Fruit fly (Drosophila melanogaster) whole organism, embryonic: ENCODE data around the gene Atpalpha.
A peak's percentile ranks its signal among the peaks of the same experiment; 100 is the strongest.

Experiments
- Adf1 ChIP-seq: fragments of 200-800 bp; sonication (Bioruptor generic); IDR thresholded peaks from 2 replicates; pipeline ENCODE4 v1.3.6; 2022; ENCODE audit warnings: missing biosample characterization, missing genetic modification characterization
- Asciz ChIP-seq: fragments of 200-800 bp; sonication (Bioruptor generic); optimal IDR thresholded peaks from 2 replicates; lab custom pipeline; 2017; ENCODE audit warnings: missing biosample characterization, mild to moderate bottlenecking, missing genetic modification characterization, missing genetic modification reagents
- CG10147 ChIP-seq: fragments of 200-800 bp; sonication (Bioruptor generic); optimal IDR thresholded peaks from 2 replicates; lab custom pipeline; 2019; ENCODE audit warnings: missing biosample characterization, mild to moderate bottlenecking, missing genetic modification characterization, moderate library complexity
- CG10321 ChIP-seq: fragments of 200-800 bp; sonication (Bioruptor generic); IDR thresholded peaks from 2 replicates; pipeline ENCODE4 v1.3.6; 2022; ENCODE audit warnings: missing biosample characterization, missing genetic modification characterization
- CG11247 ChIP-seq: fragments of 200-800 bp; sonication (Bioruptor generic); IDR thresholded peaks from 2 replicates; pipeline ENCODE4 v1.3.6; 2022; ENCODE audit warnings: missing biosample characterization, missing genetic modification characterization
- CG11696 ChIP-seq: fragments of 200-800 bp; sonication (Bioruptor generic); IDR thresholded peaks from 2 replicates; pipeline ENCODE4 v1.3.6; 2022; ENCODE audit warnings: missing biosample characterization, missing genetic modification characterization
- CG12236 ChIP-seq: fragments of 200-800 bp; sonication (Bioruptor generic); optimal IDR thresholded peaks from 2 replicates; lab custom pipeline; 2016; ENCODE audit warnings: missing biosample characterization, missing genetic modification characterization
- CG13123 ChIP-seq: fragments of 200-800 bp; sonication (Bioruptor generic); optimal IDR thresholded peaks from 2 replicates; lab custom pipeline; 2016; ENCODE audit warnings: missing biosample characterization, missing genetic modification characterization
- CG14014 ChIP-seq: fragments of 200-800 bp; sonication (Bioruptor generic); IDR thresholded peaks from 2 replicates; pipeline ENCODE4 v1.3.6; 2022; ENCODE audit warnings: missing biosample characterization, missing genetic modification characterization
- CG15011 ChIP-seq: fragments of 200-800 bp; sonication (Bioruptor generic); optimal IDR thresholded peaks from 3 replicates; lab custom pipeline; 2018; ENCODE audit warnings: missing biosample characterization, mild to moderate bottlenecking, missing genetic modification characterization
- CG15514 ChIP-seq: fragments of 200-800 bp; sonication (Bioruptor generic); optimal IDR thresholded peaks from 3 replicates; lab custom pipeline; 2017; ENCODE audit warnings: missing biosample characterization, missing genetic modification characterization, mild to moderate bottlenecking, moderate library complexity, missing genetic modification reagents
- CG2129 ChIP-seq: fragments of 200-800 bp; sonication (Bioruptor generic); IDR thresholded peaks from 2 replicates; pipeline ENCODE4 v1.3.6; 2022; ENCODE audit warnings: missing biosample characterization, missing genetic modification characterization; ENCODE audit not compliant: partially characterized antibody
- CG3163 ChIP-seq: fragments of 200-800 bp; sonication (Bioruptor generic); optimal IDR thresholded peaks from 3 replicates; lab custom pipeline; 2016; ENCODE audit warnings: missing biosample characterization, missing genetic modification characterization
- CG4328 ChIP-seq: fragments of 200-800 bp; sonication (Bioruptor generic); optimal IDR thresholded peaks from 3 replicates; lab custom pipeline; 2017; ENCODE audit warnings: missing biosample characterization, missing genetic modification reagents, missing genetic modification characterization
- CG43689 ChIP-seq: fragments of 200-800 bp; sonication (Bioruptor generic); IDR thresholded peaks from 2 replicates; pipeline ENCODE4 v1.3.6; 2022; ENCODE audit warnings: missing biosample characterization, missing genetic modification characterization
- CG4820 ChIP-seq: fragments of 200-800 bp; sonication (Bioruptor generic); optimal IDR thresholded peaks from 3 replicates; lab custom pipeline; 2016; ENCODE audit warnings: missing biosample characterization, missing genetic modification characterization
- CG5953 ChIP-seq: fragments of 200-800 bp; sonication (Bioruptor generic); IDR thresholded peaks from 2 replicates; pipeline ENCODE4 v1.3.6; 2022; ENCODE audit warnings: missing biosample characterization, missing genetic modification characterization
- CG6272 ChIP-seq: fragments of 200-800 bp; sonication (Bioruptor generic); IDR thresholded peaks from 2 replicates; pipeline ENCODE4 v1.3.6; 2022; ENCODE audit warnings: missing biosample characterization, missing genetic modification characterization
- CG6854 ChIP-seq: fragments of 200-800 bp; sonication (Bioruptor generic); optimal IDR thresholded peaks from 3 replicates; lab custom pipeline; 2017; ENCODE audit warnings: missing biosample characterization, mild to moderate bottlenecking, missing genetic modification characterization
- CG7839 ChIP-seq: fragments of 200-800 bp; sonication (Bioruptor generic); optimal IDR thresholded peaks from 3 replicates; lab custom pipeline; 2018; ENCODE audit warnings: missing biosample characterization, mild to moderate bottlenecking, missing genetic modification characterization, moderate library complexity
- CG7963 ChIP-seq: fragments of 200-800 bp; sonication (Bioruptor generic); IDR thresholded peaks from 3 replicates; pipeline ENCODE4 v1.3.6; 2022; ENCODE audit warnings: missing biosample characterization, missing genetic modification characterization; ENCODE audit not compliant: partially characterized antibody
- CG9437 ChIP-seq: fragments of 200-800 bp; sonication (Bioruptor generic); optimal IDR thresholded peaks from 2 replicates; lab custom pipeline; 2018; ENCODE audit warnings: missing biosample characterization, mild to moderate bottlenecking, missing genetic modification characterization
- Dbx ChIP-seq: fragments of 200-800 bp; sonication (Bioruptor generic); IDR thresholded peaks from 3 replicates; pipeline ENCODE4 v1.3.6; 2022; ENCODE audit warnings: missing biosample characterization, missing genetic modification characterization
- Dp ChIP-seq: fragments of 200-800 bp; sonication (Bioruptor generic); optimal IDR thresholded peaks from 2 replicates; lab custom pipeline; 2018; ENCODE audit warnings: missing biosample characterization, mild to moderate bottlenecking, missing genetic modification characterization, moderate library complexity
- Dref ChIP-seq: fragments of 200-800 bp; sonication (Bioruptor generic); IDR thresholded peaks from 2 replicates; pipeline ENCODE4 v1.3.6; 2022; ENCODE audit warnings: missing biosample characterization, missing genetic modification characterization
- ERR ChIP-seq: fragments of 200-800 bp; sonication (Bioruptor generic); optimal IDR thresholded peaks from 2 replicates; lab custom pipeline; 2016; ENCODE audit warnings: missing biosample characterization, missing genetic modification characterization
- HLH4C ChIP-seq: fragments of 200-800 bp; sonication (Bioruptor generic); IDR thresholded peaks from 3 replicates; pipeline ENCODE4 v1.3.6; 2022; ENCODE audit warnings: missing biosample characterization, missing genetic modification characterization; ENCODE audit not compliant: partially characterized antibody
- Mad ChIP-seq: fragments of 200-800 bp; sonication (Bioruptor generic); optimal IDR thresholded peaks from 2 replicates; lab custom pipeline; 2016; ENCODE audit warnings: missing biosample characterization, missing genetic modification characterization
- NK7.1 ChIP-seq: fragments of 200-800 bp; sonication (Bioruptor generic); optimal IDR thresholded peaks from 3 replicates; lab custom pipeline; 2016; ENCODE audit warnings: missing biosample characterization, missing genetic modification characterization
- Nf-YA ChIP-seq: fragments of 200-800 bp; sonication (Bioruptor generic); IDR thresholded peaks from 2 replicates; pipeline ENCODE4 v1.3.6; 2022; ENCODE audit warnings: missing biosample characterization, missing genetic modification characterization
- Six4 ChIP-seq: fragments of 200-800 bp; sonication (Bioruptor generic); optimal IDR thresholded peaks from 2 replicates; lab custom pipeline; 2016; ENCODE audit warnings: missing biosample characterization, missing genetic modification characterization
- Stat92E ChIP-seq, 3 experiments: fragments of >200 bp in 2 of 3; fragments of 200-800 bp in 1 of 3; sonication (Bioruptor generic) in 1 of 3; optimal IDR thresholded peaks; 2 replicates each; lab custom pipeline; 2017 to 2019; ENCODE audit warnings: missing biosample characterization in 3 of 3, missing genetic modification characterization in 3 of 3, mild to moderate bottlenecking in 1 of 3, moderate library complexity in 1 of 3
- TFAM ChIP-seq: fragments of 200-800 bp; sonication (Bioruptor generic); optimal IDR thresholded peaks from 2 replicates; lab custom pipeline; 2017; ENCODE audit warnings: missing biosample characterization, missing genetic modification characterization, inconsistent platforms
- Taf1 ChIP-seq: fragments of 200-800 bp; sonication (Bioruptor generic); IDR thresholded peaks from 2 replicates; pipeline ENCODE4 v1.3.6; 2022; ENCODE audit warnings: missing biosample characterization, missing genetic modification characterization
- Trl ChIP-seq, 3 experiments: fragments of >200 bp in 2 of 3; fragments of 200-800 bp in 1 of 3; sonication (Bioruptor generic) in 1 of 3; optimal IDR thresholded peaks; 2 replicates in 1 of 3; 3 replicates in 2 of 3; lab custom pipeline; 2016 to 2017; ENCODE audit warnings: missing biosample characterization in 1 of 3, missing genetic modification characterization in 1 of 3
- aop ChIP-seq: fragments of 200-800 bp; sonication (Bioruptor generic); IDR thresholded peaks from 2 replicates; pipeline ENCODE4 v1.3.6; 2022; ENCODE audit warnings: missing biosample characterization, missing genetic modification characterization
- ara ChIP-seq: fragments of 200-800 bp; sonication (Bioruptor generic); IDR thresholded peaks from 2 replicates; pipeline ENCODE4 v1.3.6; 2022; ENCODE audit warnings: missing biosample characterization, missing genetic modification characterization
- btn ChIP-seq: fragments of 200-800 bp; sonication (Bioruptor generic); optimal IDR thresholded peaks from 2 replicates; lab custom pipeline; 2016; ENCODE audit warnings: missing biosample characterization, missing genetic modification characterization
- caup ChIP-seq: fragments of 200-800 bp; sonication (Bioruptor generic); optimal IDR thresholded peaks from 3 replicates; lab custom pipeline; 2017; ENCODE audit warnings: missing biosample characterization, mild to moderate bottlenecking, missing genetic modification characterization, moderate library complexity; ENCODE audit not compliant: severe bottlenecking
- cg ChIP-seq: fragments of 200-800 bp; sonication (Bioruptor generic); optimal IDR thresholded peaks from 3 replicates; lab custom pipeline; 2019; ENCODE audit warnings: missing biosample characterization, mild to moderate bottlenecking, missing genetic modification characterization, moderate library complexity
- chinmo ChIP-seq: fragments of 200-800 bp; sonication (Bioruptor generic); IDR thresholded peaks from 4 replicates; pipeline ENCODE4 v1.3.6; 2022; ENCODE audit warnings: missing biosample characterization, missing genetic modification characterization; ENCODE audit not compliant: partially characterized antibody
- en ChIP-seq: fragments of 200-800 bp; sonication (Bioruptor generic); optimal IDR thresholded peaks from 2 replicates; lab custom pipeline; 2016; ENCODE audit warnings: missing biosample characterization, missing genetic modification characterization
- ewg ChIP-seq: fragments of 200-800 bp; sonication (Bioruptor generic); optimal IDR thresholded peaks from 3 replicates; lab custom pipeline; 2017; ENCODE audit warnings: mild to moderate bottlenecking, missing biosample characterization, missing genetic modification reagents, missing genetic modification characterization
- ken ChIP-seq: fragments of 200-800 bp; sonication (Bioruptor generic); IDR thresholded peaks from 3 replicates; pipeline ENCODE4 v1.3.6; 2022; ENCODE audit warnings: missing biosample characterization, missing genetic modification characterization
- mam ChIP-seq: fragments of 200-800 bp; sonication (Bioruptor generic); optimal IDR thresholded peaks from 3 replicates; lab custom pipeline; 2016; ENCODE audit warnings: missing biosample characterization, missing genetic modification characterization
- otp ChIP-seq: fragments of 200-800 bp; sonication (Bioruptor generic); IDR thresholded peaks from 3 replicates; pipeline ENCODE4, ENCODE4 v1.3.6; 2022; ENCODE audit warnings: missing biosample characterization, missing genetic modification characterization
- pfk ChIP-seq: fragments of 200-800 bp; sonication (Bioruptor generic); optimal IDR thresholded peaks from 2 replicates; lab custom pipeline; 2018; ENCODE audit warnings: missing biosample characterization, mild to moderate bottlenecking, missing genetic modification characterization, moderate library complexity
- schlank ChIP-seq: fragments of 200-800 bp; sonication (Bioruptor generic); optimal IDR thresholded peaks from 2 replicates; lab custom pipeline; 2018; ENCODE audit warnings: missing biosample characterization, mild to moderate bottlenecking, missing genetic modification characterization
- slbo ChIP-seq: fragments of 200-800 bp; sonication (Bioruptor generic); IDR thresholded peaks from 2 replicates; pipeline ENCODE4 v1.3.6; 2022; ENCODE audit warnings: missing biosample characterization, missing genetic modification characterization
- stc ChIP-seq: fragments of 200-800 bp; sonication (Bioruptor generic); IDR thresholded peaks from 2 replicates; pipeline ENCODE4 v1.3.6; 2022; ENCODE audit warnings: missing biosample characterization, missing genetic modification characterization
- tin ChIP-seq: fragments of 200-800 bp; sonication (Bioruptor generic); optimal IDR thresholded peaks from 3 replicates; lab custom pipeline; 2016; ENCODE audit warnings: missing biosample characterization, missing genetic modification characterization

The Atpalpha gene

DNA sequence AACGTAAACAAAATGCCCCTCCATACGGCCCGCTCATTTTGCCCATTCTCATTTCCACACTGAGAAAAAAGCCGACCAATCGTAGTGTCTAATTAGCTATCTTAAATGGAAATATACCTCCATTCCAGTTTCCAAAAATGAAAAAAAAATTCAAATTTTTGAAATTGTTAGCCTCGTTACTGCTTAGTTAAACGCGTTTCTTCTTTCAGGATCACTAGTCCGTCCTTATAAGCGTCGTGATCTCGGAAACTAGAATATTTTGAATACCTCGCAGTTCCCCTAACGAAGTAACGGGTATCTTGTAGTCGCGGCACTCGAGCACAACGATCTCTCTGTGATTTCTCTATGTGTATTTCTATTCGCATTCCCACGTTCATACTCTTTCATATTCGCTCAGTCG lies 41.1 kb downstream of the Atpalpha start (continued):
- TF ChIP-seq ara (GFP tag; lab: Robert Waterston, UW) (no peak), HLH4C (no peak), btn (GFP tag; lab: Kevin White, UChicago) (peak; percentile 31), ewg (GFP tag; lab: Kevin White, UChicago) (peak; percentile 23), Dref (GFP tag; lab: Robert Waterston, UW) (no peak), CG11247 (GFP tag; lab: Robert Waterston, UW) (no peak), cg (GFP tag; lab: Kevin White, UChicago) (no peak), TFAM (GFP tag; lab: Kevin White, UChicago) (no peak), CG2129 (GFP tag; lab: Robert Waterston, UW) (no peak), CG14014 (GFP tag; lab: Robert Waterston, UW) (peak; percentile 40; the same call in 1 of the 2 replicates), CG4820 (GFP tag; lab: Kevin White, UChicago) (peak; percentile 41), NK7.1 (peak; percentile 54), CG4328 (GFP tag; lab: Kevin White, UChicago) (no peak), en (GFP tag; lab: Kevin White, UChicago) (no peak), otp (GFP tag; lab: Robert Waterston, UW) (no peak), CG10147 (GFP tag; lab: Kevin White, UChicago) (peak; percentile 8), Adf1 (GFP tag; lab: Robert Waterston, UW) (no peak), pfk (no peak), CG10321 (no peak), Mad (GFP tag; lab: Kevin White, UChicago) (no peak), Asciz (GFP tag; lab: Kevin White, UChicago) (peak; percentile 53), CG7963 (no peak), CG12236 (GFP tag; lab: Kevin White, UChicago) (peak; percentile 27), ken (GFP tag; lab: Robert Waterston, UW) (no peak), aop (GFP tag; lab: Robert Waterston, UW) (no peak), Dp (GFP tag; lab: Kevin White, UChicago) (no peak), CG6272 (no peak), CG43689 (GFP tag; lab: Robert Waterston, UW) (no peak), CG6854 (peak; percentile 34), Nf-YA (GFP tag; lab: Robert Waterston, UW) (no peak), Six4 (GFP tag; lab: Kevin White, UChicago) (no peak), CG5953 (no peak), CG15514 (peak; percentile 28), CG13123 (GFP tag; lab: Kevin White, UChicago) (no peak), caup (peak; percentile 7), schlank (tag; lab: Kevin White, UChicago) (peak; percentile 20), ERR (GFP tag; lab: Kevin White, UChicago) (no peak), slbo (peak; percentile 59), stc (GFP tag; lab: Robert Waterston, UW) (no peak), CG9437 (GFP tag; lab: Kevin White, UChicago) (peak; percentile 84), mam (GFP tag; lab: Kevin White, UChicago) (peak; percentile 66), Taf1 (peak; percentile 24; the same call in 1 of the 2 replicates), Stat92E (GFP tag; optimal IDR thresholded peaks at IDR 0.05; lab: Kevin White, UChicago) (no peak), Dbx (peak; percentile 53; the same call in 1 of the 3 replicates), CG11696 (no peak), tin (peak; percentile 13), chinmo (no peak), CG3163 (GFP tag; lab: Kevin White, UChicago) (peak; percentile 12), CG15011 (GFP tag; lab: Kevin White, UChicago) (peak; percentile 34), CG7839 (tag; lab: Kevin White, UChicago) (peak; percentile 70), Trl (optimal IDR thresholded peaks at IDR 0.05; lab: Kevin White, UChicago) (peak in 1 of 2 experiments; percentile 21), Trl (GFP tag; optimal IDR thresholded peaks at IDR 0.05; lab: Kevin White, UChicago) (peak; percentile 47)
